Worm (Caenorhabditis elegans) whole organism, early embryonic: ENCODE data around the gene F46B6.2.

Source experiments
- B0310.2 ChIP-seq: sonication (generic microtip); optimal IDR thresholded peaks from 2 replicates; lab custom pipeline; 2016; ENCODE audit warnings: mild to moderate bottlenecking, missing genetic modification characterization, missing compliant biosample characterization
- F13C5.2 ChIP-seq: sonication (generic microtip); optimal IDR thresholded peaks from 2 replicates; lab custom pipeline; 2017; ENCODE audit warnings: mild to moderate bottlenecking, missing genetic modification characterization, inconsistent platforms, missing compliant biosample characterization
- aly-1 ChIP-seq: sonication (generic microtip); optimal IDR thresholded peaks from 2 replicates; lab custom pipeline; 2016; ENCODE audit warnings: missing genetic modification characterization, missing compliant biosample characterization
- ama-1 ChIP-seq: fragments of 150-350 bp; optimal IDR thresholded peaks from 2 replicates; lab custom pipeline; 2014
- ceh-13 ChIP-seq: fragments of 200-800 bp; sonication (Bioruptor generic); optimal IDR thresholded peaks from 2 replicates; lab custom pipeline; 2018; ENCODE audit warnings: mild to moderate bottlenecking, missing genetic modification characterization, missing compliant biosample characterization
- hmbx-1 ChIP-seq: sonication (generic microtip); optimal IDR thresholded peaks from 2 replicates; lab custom pipeline; 2016; ENCODE audit warnings: mild to moderate bottlenecking, missing genetic modification characterization, missing compliant biosample characterization
- hnd-1 ChIP-seq: sonication (generic microtip); optimal IDR thresholded peaks from 2 replicates; lab custom pipeline; 2016; ENCODE audit warnings: missing genetic modification characterization, missing compliant biosample characterization
- pes-1 ChIP-seq: fragments of 200-800 bp; sonication (Bioruptor generic); IDR thresholded peaks from 2 replicates; pipeline ENCODE4 v1.3.6; 2022; ENCODE audit warnings: missing genetic modification reagents, missing genetic modification characterization, missing compliant biosample characterization
- sea-1 ChIP-seq: fragments of 200-800 bp; sonication (Bioruptor generic); conservative IDR thresholded peaks from 2 replicates; pipeline ENCODE4 v1.3.6; 2022; ENCODE audit warnings: missing genetic modification characterization, missing compliant biosample characterization
- tbx-37 ChIP-seq: fragments of 200-800 bp; sonication (Bioruptor generic); conservative IDR thresholded peaks from 2 replicates; pipeline ENCODE4 v1.3.6; 2022; ENCODE audit warnings: missing genetic modification reagents, missing genetic modification characterization, missing compliant biosample characterization

DNA sequence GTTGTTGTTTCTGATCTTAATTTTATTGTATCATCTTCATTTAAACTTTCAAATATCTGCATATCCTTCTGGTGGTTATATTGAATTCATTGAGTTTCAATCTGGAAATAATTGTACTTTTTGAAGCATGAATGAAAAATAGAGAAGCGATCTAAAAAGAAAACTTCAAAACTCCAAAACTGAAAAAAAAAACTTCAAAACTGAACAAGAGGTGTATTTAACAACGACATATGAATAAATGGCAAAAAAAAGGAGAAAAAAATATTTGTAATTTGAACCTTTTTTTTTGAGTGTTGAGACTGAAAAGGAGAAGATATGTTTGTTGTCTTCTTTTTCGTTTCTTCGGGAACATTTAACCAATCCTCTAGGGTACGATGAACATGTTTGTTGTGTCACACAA is 14.2 kb upstream of the F46B6.2 start, which contains the start of gene F58E6.11:
- TF ChIP-seq ama-1 (lab: Kevin White, UChicago) (no peak), hmbx-1 (tag; lab: Kevin White, UChicago) (no peak), tbx-37 (no peak), ceh-13 (GFP tag; lab: Kevin White, UChicago) (no peak), pes-1 (GFP tag; lab: Robert Waterston, UW) (no peak), F13C5.2 (no peak), B0310.2 (tag; lab: Kevin White, UChicago) (no peak), hnd-1 (tag; lab: Kevin White, UChicago) (no peak), aly-1 (no peak), sea-1 (no peak)
